Fruit fly (Drosophila melanogaster): ENCODE data around the gene CG9044.

CG9044 gene

DNA sequence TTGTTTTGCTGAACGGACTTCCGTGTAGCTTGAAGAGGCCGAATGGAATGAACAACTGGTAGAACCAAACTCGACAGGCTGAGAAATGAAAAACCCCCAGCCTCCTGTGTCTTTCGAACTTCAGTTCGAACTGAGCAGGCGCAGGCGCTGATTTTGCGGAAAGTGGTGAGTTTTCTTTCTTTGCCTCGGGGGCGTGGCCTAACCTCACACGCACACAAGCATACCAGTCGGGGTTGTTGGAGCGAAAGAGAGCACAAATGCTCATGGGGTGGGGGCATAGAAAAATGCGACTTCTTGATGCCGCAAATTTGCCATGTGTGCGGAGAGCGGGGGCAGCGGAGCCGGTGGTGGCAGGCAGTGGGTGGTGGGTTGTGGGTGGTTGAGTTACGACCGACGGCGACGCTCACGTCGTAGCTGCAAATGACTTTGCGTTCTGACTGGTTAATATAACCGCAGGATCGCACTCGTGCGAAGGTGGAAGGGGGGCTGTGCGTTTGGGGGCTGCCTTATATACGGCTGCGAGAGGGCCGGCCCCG is 25.6 kb upstream of the CG9044 start, which contains the start of gene CG9016:
CG9016 (minus strand) TSS at position 51 of the 536 bp plus-strand sequence.
- TF ChIP-seq esn (GFP tag; optimal IDR thresholded peaks at IDR 0.05) = no peak
- TF ChIP-seq svp (GFP tag) = peak; percentile 6
- peak; percentile 52 for TF ChIP-seq CG7368 (GFP tag; optimal IDR thresholded peaks at IDR 0.05)
- no peak for TF ChIP-seq CG6808 (GFP tag; optimal IDR thresholded peaks at IDR 0.05)
- no peak for TF ChIP-seq CG3032 (tag; optimal IDR thresholded peaks at IDR 0.05)
- TF ChIP-seq salr (GFP tag; optimal IDR thresholded peaks at IDR 0.05) = no peak
- no peak for TF ChIP-seq vri (GFP tag; optimal IDR thresholded peaks at IDR 0.05)
- TF ChIP-seq CG8319 (GFP tag; optimal IDR thresholded peaks at IDR 0.05) = no peak

DNA sequence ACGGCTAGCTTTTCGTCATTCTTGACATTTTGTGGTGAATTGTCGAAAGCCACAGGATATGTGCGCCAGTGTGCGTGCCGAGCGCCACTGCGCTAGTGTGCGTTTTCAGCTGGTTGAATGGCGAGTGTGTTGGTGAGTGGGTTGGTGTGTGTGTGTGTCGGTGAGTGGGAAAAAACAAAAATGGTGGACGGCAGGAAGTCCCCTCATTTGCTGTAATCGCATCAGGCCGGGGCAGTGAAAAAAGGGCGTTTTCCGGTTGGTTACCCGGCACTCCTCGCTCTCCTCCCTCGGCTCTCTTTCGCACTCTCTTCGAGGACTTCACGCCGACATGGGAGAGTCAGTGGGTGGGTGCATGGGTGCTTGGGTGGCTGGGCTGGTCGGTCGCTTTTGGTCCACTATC is 24.1 kb upstream of the CG9044 start:
- TF ChIP-seq CG7368 (GFP tag; optimal IDR thresholded peaks at IDR 0.05) = peak; percentile 6
- TF ChIP-seq CG1621 (tag; optimal IDR thresholded peaks at IDR 0.05) = no peak
- TF ChIP-seq vri (GFP tag; optimal IDR thresholded peaks at IDR 0.05) = no peak
- no peak for TF ChIP-seq achi (GFP tag; optimal IDR thresholded peaks at IDR 0.05)
- no peak for TF ChIP-seq CG6276 (GFP tag; optimal IDR thresholded peaks at IDR 0.05)
- TF ChIP-seq CG3919 (GFP tag; optimal IDR thresholded peaks at IDR 0.05) = no peak
- no peak for TF ChIP-seq dac (GFP tag; optimal IDR thresholded peaks at IDR 0.05)

DNA sequence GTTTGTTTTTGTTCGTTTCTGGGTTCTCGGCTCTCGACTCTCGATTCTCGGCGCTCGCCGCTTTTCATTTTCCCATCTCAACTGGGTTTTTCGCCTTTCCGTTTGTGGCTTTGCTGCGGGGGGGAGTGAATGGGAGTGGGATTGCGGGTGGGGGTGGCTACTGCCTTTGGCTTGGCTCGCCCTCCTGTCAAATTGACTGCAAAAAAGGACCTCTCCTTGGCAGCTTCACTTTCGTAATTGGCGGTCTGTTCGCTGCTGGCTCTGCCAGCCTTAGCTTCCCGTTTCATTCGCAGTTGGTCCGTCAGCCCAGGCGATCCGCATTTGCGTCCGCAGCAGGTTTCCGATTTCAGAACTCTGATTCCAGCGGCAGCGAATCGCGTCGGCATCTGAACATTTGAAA is 23.6 kb upstream of the CG9044 start, which contains the start of gene dsf:
dsf (plus strand) TSS at position 301 of the 400 bp plus-strand sequence.
- TF ChIP-seq CG8319 (GFP tag; optimal IDR thresholded peaks at IDR 0.05) (no peak), CG7368 (GFP tag; optimal IDR thresholded peaks at IDR 0.05) (no peak)

dm6 chr2L:5927363-5927762 is 21.9 kb upstream of the CG9044 start:
- TF ChIP-seq Eip75B (GFP tag; optimal IDR thresholded peaks at IDR 0.05) (no peak), CG6808 (GFP tag; optimal IDR thresholded peaks at IDR 0.05) (no peak), CG3032 (tag; optimal IDR thresholded peaks at IDR 0.05) (no peak), salr (GFP tag; optimal IDR thresholded peaks at IDR 0.05) (no peak), Sox14 (GFP tag; optimal IDR thresholded peaks at IDR 0.05) (no peak), CG3919 (GFP tag; optimal IDR thresholded peaks at IDR 0.05) (no peak), fd85E (GFP tag; optimal IDR thresholded peaks at IDR 0.05) (no peak), CG31627 (GFP tag; optimal IDR thresholded peaks at IDR 0.05) (no peak), Eip78C (GFP tag) (no peak), acj6 (GFP tag; optimal IDR thresholded peaks at IDR 0.05) (no peak), Hr39 (GFP tag; optimal IDR thresholded peaks at IDR 0.05) (no peak), Eip93F (GFP tag; optimal IDR thresholded peaks at IDR 0.05) (no peak), cyc (GFP tag; optimal IDR thresholded peaks at IDR 0.05) (no peak), Smox (GFP tag; optimal IDR thresholded peaks at IDR 0.05) (no peak), CG6163 (GFP tag; IDR thresholded peaks at IDR 0.05) (no peak), dac (GFP tag; optimal IDR thresholded peaks at IDR 0.05) (no peak), CG6854 (GFP tag; optimal IDR thresholded peaks at IDR 0.05) (no peak), esn (GFP tag; optimal IDR thresholded peaks at IDR 0.05) (no peak), Hr4 (GFP tag; optimal IDR thresholded peaks at IDR 0.05) (no peak), fkh (GFP tag; optimal IDR thresholded peaks at IDR 0.05) (no peak)

- TF ChIP-seq Hr4 (GFP tag; optimal IDR thresholded peaks at IDR 0.05) = peak; percentile 62
- TF ChIP-seq CG16779 (tag; optimal IDR thresholded peaks at IDR 0.05) = peak; percentile 71
- peak; percentile 71 for TF ChIP-seq CG9139 (GFP tag; optimal IDR thresholded peaks at IDR 0.05)
- TF ChIP-seq CG8319 (GFP tag; optimal IDR thresholded peaks at IDR 0.05) = peak; percentile 38
- peak; percentile 74 for TF ChIP-seq topi (GFP tag; optimal IDR thresholded peaks at IDR 0.05)
- peak; percentile 50 for TF ChIP-seq CG6854 (GFP tag; optimal IDR thresholded peaks at IDR 0.05)
- peak; percentile 52 for TF ChIP-seq Ets96B (tag; optimal IDR thresholded peaks at IDR 0.05)
- peak; percentile 71 for TF ChIP-seq Ets21C (GFP tag; optimal IDR thresholded peaks at IDR 0.05)
- peak; percentile 19 for TF ChIP-seq Sox15 (GFP tag; optimal IDR thresholded peaks at IDR 0.05)
- peak; percentile 86 for TF ChIP-seq Eip78C (GFP tag)
- peak; percentile 69 for TF ChIP-seq OdsH (GFP tag; optimal IDR thresholded peaks at IDR 0.05)
- TF ChIP-seq ss (GFP tag; optimal IDR thresholded peaks at IDR 0.05) = peak; percentile 77 to 79
- peak; percentile 81 for TF ChIP-seq Met (GFP tag; optimal IDR thresholded peaks at IDR 0.05)
- peak; percentile 75 for TF ChIP-seq CG31627 (GFP tag; optimal IDR thresholded peaks at IDR 0.05)
- peak; percentile 54 for TF ChIP-seq acj6 (GFP tag; optimal IDR thresholded peaks at IDR 0.05)
- TF ChIP-seq CG8119 (GFP tag; IDR thresholded peaks at IDR 0.05) = peak; percentile 71
- TF ChIP-seq CG11902 (GFP tag; optimal IDR thresholded peaks at IDR 0.05) = peak; percentile 62
- TF ChIP-seq eg (GFP tag; IDR thresholded peaks at IDR 0.05) = peak; percentile 39; the same call in 2 of the 3 replicates
- peak; percentile 58 for TF ChIP-seq Eip75B (GFP tag; optimal IDR thresholded peaks at IDR 0.05)
- peak; percentile 66 for TF ChIP-seq achi (GFP tag; optimal IDR thresholded peaks at IDR 0.05)
- TF ChIP-seq svp (GFP tag) = peak; percentile 82
- peak in 1 of 2 experiments; percentile 49 for TF ChIP-seq salr (GFP tag; optimal IDR thresholded peaks at IDR 0.05)
- no peak for TF ChIP-seq fd85E (GFP tag; optimal IDR thresholded peaks at IDR 0.05)
Observed at dm6 chr2L:5943229-5944078, 5.8 kb upstream of the CG9044 start, which contains the start of the genes Sfp26Ad and Gpdh1. Sfp26Ad (minus strand) TSS chr2L:5943304. Gpdh1 (plus strand) TSS chr2L:5943643.
